Worm (Caenorhabditis elegans): Measurements from ENCODE around the gene K12H6.4.
"Not testable (repeated sequence)": the region's sequence is repeated elsewhere in the genome, so short reads cannot be mapped to it uniquely, and the experiment has no call there.

The K12H6.4 gene

ce11 chrII:2843088-2843487, 19.0 kb upstream of the K12H6.4 start, which contains the start of gene Y110A2AL.7:
TSS of gene Y110A2AL.7 (minus strand) at chrII:2843188.
- no peak for TF ChIP-seq T23F11.4 (GFP tag; optimal IDR thresholded peaks at IDR 0.05)
- no peak for TF ChIP-seq sox-4 (tag; optimal IDR thresholded peaks at IDR 0.05)
- no peak for TF ChIP-seq hlh-15 (tag; optimal IDR thresholded peaks at IDR 0.05)
- TF ChIP-seq unc-42 (tag; optimal IDR thresholded peaks at IDR 0.05), result no peak
- no peak for TF ChIP-seq ttx-3 (tag; optimal IDR thresholded peaks at IDR 0.05)
- TF ChIP-seq ama-1 (optimal IDR thresholded peaks at IDR 0.05), result no peak
- no peak for TF ChIP-seq nhr-11 (tag; optimal IDR thresholded peaks at IDR 0.05)
- no peak for TF ChIP-seq ets-4 (tag; optimal IDR thresholded peaks at IDR 0.05)
- TF ChIP-seq ceh-30 (tag; optimal IDR thresholded peaks at IDR 0.05), result no peak
- no peak for TF ChIP-seq ceh-24 (tag; optimal IDR thresholded peaks at IDR 0.05)
- TF ChIP-seq odd-2 (tag; optimal IDR thresholded peaks at IDR 0.05), result no peak
- no peak for TF ChIP-seq pros-1 (tag; optimal IDR thresholded peaks at IDR 0.05)
- no peak for TF ChIP-seq C38D4.7 (GFP tag; optimal IDR thresholded peaks at IDR 0.05)
- no peak for TF ChIP-seq ceh-19 (GFP tag; optimal IDR thresholded peaks at IDR 0.05)
- no peak for TF ChIP-seq madf-2 (tag; optimal IDR thresholded peaks at IDR 0.05)
- TF ChIP-seq hlh-13 (GFP tag; optimal IDR thresholded peaks at IDR 0.05), result no peak

DNA sequence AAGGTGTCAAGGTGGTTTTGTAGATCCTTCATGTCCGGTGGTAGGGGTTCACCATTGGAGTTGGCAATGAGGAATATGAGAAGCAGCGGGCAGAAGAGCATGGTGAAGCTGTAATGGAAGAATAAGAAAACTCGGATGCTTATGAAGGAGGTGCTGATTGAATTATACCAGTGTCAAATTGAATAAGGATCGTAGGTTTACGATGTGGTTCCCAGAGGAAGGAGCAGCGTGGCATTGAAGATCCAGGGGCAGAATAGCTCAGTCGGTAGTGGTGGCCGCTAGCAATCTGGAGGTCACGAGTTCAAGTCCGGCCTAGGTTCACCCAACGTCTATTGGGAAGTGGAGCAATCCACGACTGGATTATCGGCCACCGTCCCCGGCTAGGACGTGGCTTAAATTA, 17.5 kb upstream of the K12H6.4 start, which contains the start of gene Y110A2AL.6:
Gene Y110A2AL.6, minus strand, starts transcription at position 101 of the 400 bp plus-strand sequence.
- TF ChIP-seq pqm-1 (tag; optimal IDR thresholded peaks at IDR 0.05) (no peak), ceh-31 (tag; optimal IDR thresholded peaks at IDR 0.05) (no peak), ama-1 (optimal IDR thresholded peaks at IDR 0.05) (no peak), dmd-4 (tag; optimal IDR thresholded peaks at IDR 0.05; ENCODE audit: borderline replicate concordance) (no peak), madf-2 (tag; optimal IDR thresholded peaks at IDR 0.05) (no peak), pha-2 (tag; optimal IDR thresholded peaks at IDR 0.05) (no peak), pax-1 (tag; optimal IDR thresholded peaks at IDR 0.05) (no peak), nhr-232 (tag; optimal IDR thresholded peaks at IDR 0.05) (no peak), elt-4 (tag; optimal IDR thresholded peaks at IDR 0.05) (no peak), mec-3 (tag; optimal IDR thresholded peaks at IDR 0.05; ENCODE audit: borderline replicate concordance) (no peak), ceh-18 (tag; optimal IDR thresholded peaks at IDR 0.05) (no peak)

DNA sequence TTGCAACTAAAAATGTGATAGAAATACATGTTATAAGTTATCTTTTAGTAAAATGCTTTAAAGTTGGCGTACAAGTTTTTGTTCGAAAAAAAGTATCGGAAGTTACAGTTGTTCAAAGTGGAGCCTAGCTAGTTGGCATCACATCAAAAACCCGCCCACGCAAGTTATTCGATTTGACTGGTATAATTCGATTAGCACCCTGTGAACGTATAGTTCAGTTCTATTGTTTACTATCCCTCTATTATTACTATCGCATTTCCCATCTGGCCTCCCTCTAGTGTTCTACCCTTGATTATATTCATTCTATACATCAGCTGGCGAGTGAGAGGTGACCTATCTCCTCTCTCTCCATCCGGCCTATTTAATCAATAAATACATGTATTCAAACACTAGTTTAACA, 14.9 kb upstream of the K12H6.4 start, which contains the start of gene Y110A2AL.4:
Gene Y110A2AL.4, plus strand, starts transcription at position 301 of the 400 bp plus-strand sequence.
- TF ChIP-seq sox-4, ceh-14, pha-2 (tag; optimal IDR thresholded peaks at IDR 0.05): not testable (repeated sequence)

DNA sequence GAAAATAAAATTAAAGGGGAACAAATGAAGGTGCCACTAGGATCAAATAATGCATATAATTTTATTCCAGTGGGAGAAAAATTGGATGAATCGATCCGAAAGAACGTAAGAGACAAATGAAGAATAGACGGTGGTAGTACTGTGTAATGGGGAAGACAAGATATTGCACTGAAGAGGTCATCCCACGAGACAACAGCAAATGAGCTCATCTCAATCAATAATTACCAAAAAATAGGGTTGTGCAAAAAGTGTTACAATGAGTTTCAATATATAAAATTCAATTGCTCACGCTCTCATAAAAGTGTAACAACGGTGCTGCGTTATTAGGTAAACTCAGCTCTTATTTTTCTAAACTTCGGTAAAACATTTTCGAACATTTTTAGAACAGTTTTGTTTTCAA, 12.8 kb upstream of the K12H6.4 start, which contains the start of gene K12H6.7:
Gene K12H6.7, minus strand, starts transcription at position 101 of the 400 bp plus-strand sequence.
- TF ChIP-seq che-1 (tag; optimal IDR thresholded peaks at IDR 0.05) (no peak), nfya-1 (tag; optimal IDR thresholded peaks at IDR 0.05) (no peak), syd-9 (tag; optimal IDR thresholded peaks at IDR 0.05) (no peak), ceh-45 (GFP tag; IDR thresholded peaks at IDR 0.05) (no peak), pha-2 (tag; optimal IDR thresholded peaks at IDR 0.05) (no peak), tbx-7 (tag; optimal IDR thresholded peaks at IDR 0.05) (no peak), K02D7.2 (tag; optimal IDR thresholded peaks at IDR 0.05) (no peak), madf-2 (tag; optimal IDR thresholded peaks at IDR 0.05) (no peak), ceh-34 (tag; optimal IDR thresholded peaks at IDR 0.05) (no peak), fkh-10 (GFP tag; optimal IDR thresholded peaks at IDR 0.05) (no peak), T23F11.4 (GFP tag; optimal IDR thresholded peaks at IDR 0.05) (no peak), ceh-22 (tag; optimal IDR thresholded peaks at IDR 0.05) (no peak), eyg-1 (tag; optimal IDR thresholded peaks at IDR 0.05) (no peak), ref-2 (tag; optimal IDR thresholded peaks at IDR 0.05) (no peak)
